Fruit fly (Drosophila melanogaster) whole organism, pupa: ENCODE data around the gene CG34353.

Source experiments
- CG10348 ChIP-seq: fragments of 200-800 bp; sonication (Bioruptor generic); IDR thresholded peaks from 2 replicates; pipeline ENCODE4 v1.3.6; 2022; ENCODE audit warnings: missing biosample characterization, missing genetic modification characterization
- CG12605 ChIP-seq: fragments of 200-800 bp; sonication (Bioruptor generic); IDR thresholded peaks from 2 replicates; pipeline ENCODE4 v1.3.6; 2022; ENCODE audit warnings: missing biosample characterization, missing genetic modification characterization
- CG13204 ChIP-seq: fragments of 200-800 bp; sonication (Bioruptor generic); optimal IDR thresholded peaks from 2 replicates; lab custom pipeline; 2018; ENCODE audit warnings: missing biosample characterization, mild to moderate bottlenecking, missing genetic modification characterization, moderate library complexity
- CG14655 ChIP-seq: fragments of 200-800 bp; sonication (Bioruptor generic); optimal IDR thresholded peaks from 3 replicates; lab custom pipeline; 2017; ENCODE audit warnings: mild to moderate bottlenecking, missing biosample characterization, missing genetic modification reagents, missing genetic modification characterization
- CG15710 ChIP-seq: fragments of 200-800 bp; sonication (Bioruptor generic); optimal IDR thresholded peaks from 2 replicates; lab custom pipeline; 2018; ENCODE audit warnings: missing biosample characterization, mild to moderate bottlenecking, missing genetic modification characterization, moderate library complexity
- CG17806 ChIP-seq: fragments of 200-800 bp; sonication (Bioruptor generic); optimal IDR thresholded peaks from 2 replicates; lab custom pipeline; 2018; ENCODE audit warnings: missing biosample characterization, mild to moderate bottlenecking, missing genetic modification characterization, moderate library complexity
- CG32121 ChIP-seq: fragments of 200-800 bp; sonication (Bioruptor generic); IDR thresholded peaks from 2 replicates; pipeline ENCODE4 v1.3.6; 2022; ENCODE audit warnings: missing biosample characterization, missing genetic modification characterization
- CG34367 ChIP-seq: fragments of 200-800 bp; sonication (Bioruptor generic); optimal IDR thresholded peaks from 2 replicates; lab custom pipeline; 2018; ENCODE audit warnings: missing biosample characterization, mild to moderate bottlenecking, missing genetic modification characterization
- CG4496 ChIP-seq: fragments of 200-800 bp; sonication (Bioruptor generic); IDR thresholded peaks from 3 replicates; pipeline ENCODE4 v1.3.6; 2022; ENCODE audit warnings: missing biosample characterization, missing genetic modification characterization
- CG8159 ChIP-seq: fragments of 200-800 bp; sonication (Bioruptor generic); optimal IDR thresholded peaks from 3 replicates; lab custom pipeline; 2018; ENCODE audit warnings: missing biosample characterization, mild to moderate bottlenecking, missing genetic modification characterization, moderate library complexity
- CG8301 ChIP-seq: fragments of 200-800 bp; sonication (Bioruptor generic); optimal IDR thresholded peaks from 2 replicates; lab custom pipeline; 2018; ENCODE audit warnings: missing biosample characterization, mild to moderate bottlenecking, missing genetic modification characterization
- CG9948 ChIP-seq: fragments of 200-800 bp; sonication (Bioruptor generic); optimal IDR thresholded peaks from 2 replicates; lab custom pipeline; 2018; ENCODE audit warnings: missing biosample characterization, mild to moderate bottlenecking, missing genetic modification characterization, moderate library complexity
- D1 ChIP-seq: fragments of 200-800 bp; sonication (Bioruptor generic); optimal IDR thresholded peaks from 2 replicates; lab custom pipeline; 2018; ENCODE audit warnings: missing biosample characterization, mild to moderate bottlenecking, missing genetic modification characterization, moderate library complexity
- EcR ChIP-seq: fragments of 200-800 bp; sonication (Bioruptor generic); optimal IDR thresholded peaks from 3 replicates; lab custom pipeline; 2019; ENCODE audit warnings: missing biosample characterization, missing genetic modification characterization, mild to moderate bottlenecking, moderate library complexity, missing genetic modification reagents
- Ets98B ChIP-seq: fragments of 200-800 bp; sonication (Bioruptor generic); IDR thresholded peaks from 2 replicates; pipeline ENCODE4 v1.3.6; 2022; ENCODE audit warnings: missing biosample characterization, missing genetic modification characterization
- Pif1A ChIP-seq: fragments of 200-800 bp; sonication (Bioruptor generic); optimal IDR thresholded peaks from 3 replicates; lab custom pipeline; 2016; ENCODE audit warnings: missing biosample characterization, missing genetic modification characterization
- Pif1B ChIP-seq: fragments of 200-800 bp; sonication (Bioruptor generic); optimal IDR thresholded peaks from 3 replicates; lab custom pipeline; 2016; ENCODE audit warnings: missing biosample characterization, missing genetic modification characterization
- Snoo ChIP-seq: fragments of 200-800 bp; sonication (Bioruptor generic); optimal IDR thresholded peaks from 3 replicates; lab custom pipeline; 2017; ENCODE audit warnings: missing biosample characterization, mild to moderate bottlenecking, missing genetic modification characterization, inconsistent platforms
- fd96Ca ChIP-seq: fragments of 200-800 bp; sonication (Bioruptor generic); IDR thresholded peaks from 3 replicates; pipeline ENCODE4 v1.3.6; 2022; ENCODE audit warnings: missing biosample characterization, missing genetic modification characterization
- gl ChIP-seq: fragments of 200-800 bp; sonication (Bioruptor generic); optimal IDR thresholded peaks from 2 replicates; lab custom pipeline; 2018; ENCODE audit warnings: missing biosample characterization, mild to moderate bottlenecking, missing genetic modification characterization
- rn ChIP-seq: fragments of 200-800 bp; sonication (Bioruptor generic); IDR thresholded peaks from 2 replicates; pipeline ENCODE4 v1.3.6; 2022; ENCODE audit warnings: missing biosample characterization, missing genetic modification characterization

CG34353 gene

dm6 chr3R:27928984-27929924, 23.6 kb upstream of the CG34353 start:
- TF ChIP-seq CG14655 (GFP tag; lab: Kevin White, UChicago), result no peak
- TF ChIP-seq Pif1B (GFP tag; lab: Kevin White, UChicago), result no peak
- no peak for TF ChIP-seq CG8301 (tag; lab: Kevin White, UChicago)
- no peak for TF ChIP-seq rn (GFP tag; lab: Robert Waterston, UW)
- no peak for TF ChIP-seq CG9948
- TF ChIP-seq CG10348 (GFP tag; lab: Robert Waterston, UW), result no peak
- TF ChIP-seq CG4496 (GFP tag; lab: Robert Waterston, UW), result 0 out of 3 replicates have a peak, but pooled peaks have one; percentile 18
- TF ChIP-seq CG17806, result no peak
- TF ChIP-seq CG34367, result no peak
- no peak for TF ChIP-seq CG13204
- TF ChIP-seq CG12605, result no peak
- TF ChIP-seq CG15710, result no peak
- no peak for TF ChIP-seq CG8159
- no peak for TF ChIP-seq CG32121 (GFP tag; lab: Robert Waterston, UW)
- TF ChIP-seq fd96Ca, result no peak
- peak; percentile 58 for TF ChIP-seq EcR (GFP tag; lab: Kevin White, UChicago)
- peak; percentile 17 for TF ChIP-seq gl (tag; lab: Kevin White, UChicago)
- TF ChIP-seq Pif1A (GFP tag; lab: Kevin White, UChicago), result no peak
- TF ChIP-seq D1 (tag; lab: Kevin White, UChicago), result no peak
- no peak for TF ChIP-seq Ets98B (GFP tag; lab: Robert Waterston, UW)

dm6 chr3R:27928140-27928539, 22.5 kb upstream of the CG34353 start, which contains the start of gene nenya:
Gene nenya, minus strand, starts transcription at chr3R:27928174.
- TF ChIP-seq CG32121 (GFP tag; lab: Robert Waterston, UW) (no peak), EcR (GFP tag; lab: Kevin White, UChicago) (peak; percentile 60), Pif1A (GFP tag; lab: Kevin White, UChicago) (no peak), Snoo (tag; lab: Kevin White, UChicago) (no peak), CG15710 (no peak), gl (tag; lab: Kevin White, UChicago) (no peak), rn (GFP tag; lab: Robert Waterston, UW) (no peak), CG10348 (GFP tag; lab: Robert Waterston, UW) (no peak), CG14655 (GFP tag; lab: Kevin White, UChicago) (no peak)

- TF ChIP-seq EcR (GFP tag; lab: Kevin White, UChicago) (peak; percentile 62), CG14655 (GFP tag; lab: Kevin White, UChicago) (no peak)
- TF ChIP-seq, all 21 proteins: peak for 1
These were observed 21.1 kb upstream of the CG34353 start for dm6 chr3R:27926738-27927215.

dm6 chr3R:27925971-27926533, 20.4 kb upstream of the CG34353 start:
- peak; percentile 44 for TF ChIP-seq CG8159
- TF ChIP-seq Ets98B (GFP tag; lab: Robert Waterston, UW), result no peak; the same call in 1 of the 2 replicates
- peak; percentile 42 for TF ChIP-seq CG14655 (GFP tag; lab: Kevin White, UChicago)
- TF ChIP-seq CG4496 (GFP tag; lab: Robert Waterston, UW), result peak; percentile 6; the same call in 1 of the 3 replicates
- TF ChIP-seq CG8301 (tag; lab: Kevin White, UChicago), result peak; percentile 5
- TF ChIP-seq Pif1A (GFP tag; lab: Kevin White, UChicago), result no peak
- TF ChIP-seq EcR (GFP tag; lab: Kevin White, UChicago), result peak; percentile 42
- TF ChIP-seq rn (GFP tag; lab: Robert Waterston, UW), result 0 out of 2 replicates have a peak, but pooled peaks have one; percentile 24
- no peak for TF ChIP-seq CG10348 (GFP tag; lab: Robert Waterston, UW)
- peak; percentile 10 for TF ChIP-seq CG15710

dm6 chr3R:27925000-27925970, 19.6 kb upstream of the CG34353 start, which contains the start of gene mino:
Gene mino, plus strand, starts transcription at chr3R:27925191.
- peak; percentile 45; the same call in 1 of the 2 replicates for TF ChIP-seq CG32121 (GFP tag; lab: Robert Waterston, UW)
- peak; percentile 28 for TF ChIP-seq CG12605
- TF ChIP-seq Snoo (tag; lab: Kevin White, UChicago), result no peak
- no peak for TF ChIP-seq CG34367
- TF ChIP-seq Pif1A (GFP tag; lab: Kevin White, UChicago), result peak; percentile 27
- peak; percentile 95 for TF ChIP-seq CG13204
- no peak for TF ChIP-seq D1 (tag; lab: Kevin White, UChicago)
- TF ChIP-seq CG9948, result no peak
- TF ChIP-seq CG17806, result no peak
- no peak for TF ChIP-seq fd96Ca
- peak; percentile 23 for TF ChIP-seq Pif1B (GFP tag; lab: Kevin White, UChicago)
- TF ChIP-seq gl (tag; lab: Kevin White, UChicago), result peak; percentile 79
- peak; percentile 25; the same call in 1 of the 2 replicates for TF ChIP-seq Ets98B (GFP tag; lab: Robert Waterston, UW)
